Worm (Caenorhabditis elegans): ENCODE data around the gene R07B7.8.

DNA sequence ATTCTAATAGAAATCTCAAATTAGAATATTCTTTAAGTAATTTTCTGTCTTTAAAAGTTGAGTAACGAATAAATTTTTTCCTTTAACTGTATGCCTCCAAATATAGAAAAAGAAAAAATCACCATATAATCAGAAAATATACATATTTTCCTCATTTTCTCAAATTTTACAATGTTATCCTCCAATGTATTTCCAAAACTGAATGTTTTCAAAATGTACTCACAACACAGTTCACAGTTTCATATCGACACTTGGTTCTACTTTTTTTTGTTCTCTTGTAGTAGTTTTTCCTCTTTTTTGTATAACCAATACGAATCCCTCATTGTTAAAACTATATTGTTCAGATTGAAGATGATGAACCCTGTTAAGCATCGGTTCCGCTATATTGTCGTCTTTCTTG, 30.5 kb downstream of the R07B7.8 start, which contains the start of gene F10C2.7:
- TF ChIP-seq aha-1 (tag) (no peak), mdt-29 (GFP tag; IDR thresholded peaks at IDR 0.05) (no peak), zfp-3 (GFP tag; conservative IDR thresholded peaks at IDR 0.05) (no peak), vab-7 (GFP tag; IDR thresholded peaks at IDR 0.05) (no peak), aly-2 (tag; optimal IDR thresholded peaks at IDR 0.05) (no peak), unc-62 (GFP tag; optimal IDR thresholded peaks at IDR 0.05 in 1 of 2) (no peak), unc-62 (tag; optimal IDR thresholded peaks at IDR 0.05) (no peak)
